Worm (Caenorhabditis elegans): Measurements from ENCODE around the gene emc-6.

emc-6 gene

ce11 chrIV:7709701-7710100, at the start of gene emc-6, which contains the start of the genes mrpl-1 and mrps-24:
TSS of gene emc-6 (minus strand) at chrIV:7709736.
TSS of gene mrpl-1 (minus strand) at chrIV:7709701.
TSS of gene mrps-24 (plus strand) at chrIV:7710045.
- no peak for TF ChIP-seq ztf-11 (tag; optimal IDR thresholded peaks at IDR 0.05)
- no peak for TF ChIP-seq aly-2 (tag; optimal IDR thresholded peaks at IDR 0.05)
- no peak for TF ChIP-seq nhr-237 (tag; optimal IDR thresholded peaks at IDR 0.05)
- TF ChIP-seq nhr-11 (tag; optimal IDR thresholded peaks at IDR 0.05), result no peak
- no peak for TF ChIP-seq ceh-90 (tag; optimal IDR thresholded peaks at IDR 0.05)
- no peak for TF ChIP-seq efl-3 (GFP tag; optimal IDR thresholded peaks at IDR 0.05)
- no peak for TF ChIP-seq nhr-28 (tag; optimal IDR thresholded peaks at IDR 0.05)
- TF ChIP-seq sup-37 (GFP tag; optimal IDR thresholded peaks at IDR 0.05), result no peak
- no peak for TF ChIP-seq irx-1 (tag; optimal IDR thresholded peaks at IDR 0.05)
- TF ChIP-seq ets-5 (GFP tag; IDR thresholded peaks at IDR 0.05), result no peak
- no peak for TF ChIP-seq ceh-8 (GFP tag; optimal IDR thresholded peaks at IDR 0.05)
- TF ChIP-seq C04F5.9 (tag; optimal IDR thresholded peaks at IDR 0.05), result no peak
- peak; percentile 44 for TF ChIP-seq unc-130 (tag; optimal IDR thresholded peaks at IDR 0.05)
- TF ChIP-seq unc-98 (GFP tag; IDR thresholded peaks at IDR 0.05), result no peak
- peak; percentile 91 for TF ChIP-seq mep-1 (tag; optimal IDR thresholded peaks at IDR 0.05)
- peak; percentile 57 to 80 (median 65) for TF ChIP-seq dpl-1 (GFP tag; optimal IDR thresholded peaks at IDR 0.05)
- no peak for TF ChIP-seq aha-1 (tag; optimal IDR thresholded peaks at IDR 0.05)
- peak; percentile 18 for TF ChIP-seq fkh-8 (tag; optimal IDR thresholded peaks at IDR 0.05)
- no peak for TF ChIP-seq ama-1 (optimal IDR thresholded peaks at IDR 0.05)
- no peak for TF ChIP-seq ces-1 (GFP tag; optimal IDR thresholded peaks at IDR 0.05)
- no peak for TF ChIP-seq nhr-76 (tag; optimal IDR thresholded peaks at IDR 0.05)
- TF ChIP-seq ceh-82 (tag; optimal IDR thresholded peaks at IDR 0.05), result peak in 2 of 3 experiments; percentile 50 to 55
- TF ChIP-seq zip-4 (GFP tag; optimal IDR thresholded peaks at IDR 0.05), result no peak
- no peak for TF ChIP-seq grh-1 (GFP tag; IDR thresholded peaks at IDR 0.05)
- TF ChIP-seq nhr-90 (tag; optimal IDR thresholded peaks at IDR 0.05; ENCODE audit: poor library complexity), result peak; percentile 56
- TF ChIP-seq lin-13 (GFP tag; optimal IDR thresholded peaks at IDR 0.05), result peak; percentile 37
- no peak for TF ChIP-seq ceh-63 (GFP tag; optimal IDR thresholded peaks at IDR 0.05)
- peak; percentile 71 for TF ChIP-seq lin-14 (GFP tag; optimal IDR thresholded peaks at IDR 0.05)
- TF ChIP-seq jun-1 (tag; optimal IDR thresholded peaks at IDR 0.05), result no peak
- peak; percentile 28 for TF ChIP-seq dsc-1 (tag; optimal IDR thresholded peaks at IDR 0.05)
- TF ChIP-seq zag-1 (tag; optimal IDR thresholded peaks at IDR 0.05), result no peak
- TF ChIP-seq C16A3.4 (tag; optimal IDR thresholded peaks at IDR 0.05), result peak; percentile 82
- TF ChIP-seq hlh-17 (GFP tag; optimal IDR thresholded peaks at IDR 0.05; ENCODE audit: borderline replicate concordance), result no peak
- TF ChIP-seq hpl-2 (GFP tag; optimal IDR thresholded peaks at IDR 0.05), result no peak
- TF ChIP-seq nhr-47 (tag; optimal IDR thresholded peaks at IDR 0.05), result no peak
- TF ChIP-seq elt-2 (tag; optimal IDR thresholded peaks at IDR 0.05), result peak; percentile 3
- TF ChIP-seq nhr-19 (GFP tag; conservative IDR thresholded peaks at IDR 0.05), result peak; percentile 58
- TF ChIP-seq swsn-7 (tag; optimal IDR thresholded peaks at IDR 0.05), result peak; percentile 68
- TF ChIP-seq lin-35 (GFP tag; optimal IDR thresholded peaks at IDR 0.05), result peak; percentile 67 to 75
- no peak for TF ChIP-seq pqm-1 (tag; optimal IDR thresholded peaks at IDR 0.05)
- no peak for TF ChIP-seq pag-3 (tag; optimal IDR thresholded peaks at IDR 0.05; ENCODE audit: borderline replicate concordance, insufficient read depth)
- TF ChIP-seq sptf-1 (tag; optimal IDR thresholded peaks at IDR 0.05), result no peak
- no peak for TF ChIP-seq unc-30 (tag; optimal IDR thresholded peaks at IDR 0.05)
- no peak for TF ChIP-seq egl-27 (tag; optimal IDR thresholded peaks at IDR 0.05)
- TF ChIP-seq ceh-88 (GFP tag; IDR thresholded peaks at IDR 0.05), result no peak
- TF ChIP-seq nhr-77 (tag; optimal IDR thresholded peaks at IDR 0.05), result no peak
- TF ChIP-seq lir-3 (tag; optimal IDR thresholded peaks at IDR 0.05; ENCODE audit: poor library complexity), result peak; percentile 35
- no peak for TF ChIP-seq ztf-4 (tag; optimal IDR thresholded peaks at IDR 0.05)
- no peak for TF ChIP-seq mab-9 (GFP tag; IDR thresholded peaks at IDR 0.05)
- TF ChIP-seq lin-15B (tag; optimal IDR thresholded peaks at IDR 0.05), result peak; percentile 74
- no peak for TF ChIP-seq Y116A8C.19 (tag; optimal IDR thresholded peaks at IDR 0.05; ENCODE audit: borderline replicate concordance)
- TF ChIP-seq unc-86 (tag; optimal IDR thresholded peaks at IDR 0.05), result peak; percentile 36
- TF ChIP-seq mef-2 (tag; optimal IDR thresholded peaks at IDR 0.05), result no peak
